Worm (Caenorhabditis elegans): Measurements from ENCODE around the gene C06E4.8.
A peak's percentile ranks its signal among the peaks of the same experiment; 100 is the strongest.
"Not testable (repeated sequence)": the region's sequence is repeated elsewhere in the genome, so short reads cannot be mapped to it uniquely, and the experiment has no call there.

The C06E4.8 gene

ce11 chrIV:7247243-7247642 is 38.4 kb downstream of the C06E4.8 start, which contains the start of gene D2024.1:
Gene D2024.1 (plus strand): TSS chrIV:7247543.
- not testable (repeated sequence) for TF ChIP-seq nfyb-1 (GFP tag; IDR thresholded peaks at IDR 0.05); die-1 (tag; optimal IDR thresholded peaks at IDR 0.05); ztf-22 (GFP tag; optimal IDR thresholded peaks at IDR 0.05)

- TF ChIP-seq Y56A3A.18 (GFP tag; IDR thresholded peaks at IDR 0.05) (no peak), F55B11.4 (tag; optimal IDR thresholded peaks at IDR 0.05; ENCODE audit: borderline replicate concordance, insufficient read depth) (no peak), egrh-3 (GFP tag; IDR thresholded peaks at IDR 0.05) (no peak), lin-40 (tag; optimal IDR thresholded peaks at IDR 0.05) (no peak), mel-28 (tag; optimal IDR thresholded peaks at IDR 0.05; ENCODE audit: borderline replicate concordance) (no peak), F39B2.1 (GFP tag; IDR thresholded peaks at IDR 0.05) (no peak), snpc-1.3 (tag; optimal IDR thresholded peaks at IDR 0.05; ENCODE audit: insufficient read depth) (no peak), F37B4.10 (GFP tag; IDR thresholded peaks at IDR 0.05) (no peak), F10E7.11 (tag; optimal IDR thresholded peaks at IDR 0.05) (no peak), let-526 (GFP tag; IDR thresholded peaks at IDR 0.05) (no peak), attf-3 (GFP tag; conservative IDR thresholded peaks at IDR 0.05) (no peak)
Observed at ce11 chrIV:7246553-7246952, 39.1 kb downstream of the C06E4.8 start, which contains the start of gene col-114. Gene col-114 (minus strand): TSS chrIV:7246653.

DNA sequence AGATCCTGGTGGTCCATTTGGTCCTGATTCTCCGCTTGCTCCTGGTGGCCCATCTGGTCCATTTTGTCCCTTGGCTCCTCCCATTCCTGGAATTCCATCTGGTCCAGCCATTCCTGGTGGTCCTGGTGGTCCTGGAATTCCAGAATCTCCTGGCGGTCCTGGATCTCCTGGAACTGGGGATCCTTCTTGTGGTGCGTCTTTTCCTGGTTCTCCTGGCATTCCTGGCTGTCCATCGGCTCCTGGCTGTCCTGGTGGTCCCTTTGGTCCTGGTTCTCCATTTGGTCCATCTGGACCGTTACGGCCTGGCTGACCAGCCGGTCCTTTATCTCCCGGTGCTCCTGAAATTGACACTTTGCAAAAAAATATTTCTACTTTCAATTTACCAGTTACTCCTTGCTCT is 40.1 kb downstream of the C06E4.8 start:
- TF ChIP-seq mxl-1 (tag; optimal IDR thresholded peaks at IDR 0.05) (no peak), egrh-3 (GFP tag; IDR thresholded peaks at IDR 0.05) (peak; percentile 44; the same call in 1 of the 2 replicates), zfh-2 (GFP tag; conservative IDR thresholded peaks at IDR 0.05) (peak; percentile 76)

- TF ChIP-seq ccch-3 (GFP tag; optimal IDR thresholded peaks at IDR 0.05) (no peak), madf-10 (tag; optimal IDR thresholded peaks at IDR 0.05) (no peak), nfyb-1 (GFP tag; IDR thresholded peaks at IDR 0.05) (no peak), ztf-3 (GFP tag; optimal IDR thresholded peaks at IDR 0.05) (no peak), T07F8.4 (tag; optimal IDR thresholded peaks at IDR 0.05) (no peak)
Observed at ce11 chrIV:7243913-7244312, 41.8 kb downstream of the C06E4.8 start, which contains the start of gene afmd-1. Gene afmd-1 (plus strand): TSS chrIV:7244228.

- TF ChIP-seq B0019.2 (GFP tag; conservative IDR thresholded peaks at IDR 0.05): no peak
- TF ChIP-seq aptf-2 (GFP tag; conservative IDR thresholded peaks at IDR 0.05): no peak
- no peak for TF ChIP-seq lag-1 (GFP tag; IDR thresholded peaks at IDR 0.05)
- TF ChIP-seq lir-1 (GFP tag; conservative IDR thresholded peaks at IDR 0.05): no peak
- TF ChIP-seq rec-8 (tag; optimal IDR thresholded peaks at IDR 0.05): no peak
- TF ChIP-seq ccch-3 (GFP tag; optimal IDR thresholded peaks at IDR 0.05): no peak
- no peak for TF ChIP-seq atf-7 (tag; optimal IDR thresholded peaks at IDR 0.05)
- TF ChIP-seq ztf-28 (GFP tag; IDR thresholded peaks at IDR 0.05): no peak
- no peak for TF ChIP-seq attf-3 (GFP tag; conservative IDR thresholded peaks at IDR 0.05)
- TF ChIP-seq egl-44 (GFP tag; IDR thresholded peaks at IDR 0.05): no peak
Observed at ce11 chrIV:7242220-7242789, 43.4 kb downstream of the C06E4.8 start, which contains the start of gene gstk-2. Gene gstk-2 (minus strand): TSS chrIV:7242270.

DNA sequence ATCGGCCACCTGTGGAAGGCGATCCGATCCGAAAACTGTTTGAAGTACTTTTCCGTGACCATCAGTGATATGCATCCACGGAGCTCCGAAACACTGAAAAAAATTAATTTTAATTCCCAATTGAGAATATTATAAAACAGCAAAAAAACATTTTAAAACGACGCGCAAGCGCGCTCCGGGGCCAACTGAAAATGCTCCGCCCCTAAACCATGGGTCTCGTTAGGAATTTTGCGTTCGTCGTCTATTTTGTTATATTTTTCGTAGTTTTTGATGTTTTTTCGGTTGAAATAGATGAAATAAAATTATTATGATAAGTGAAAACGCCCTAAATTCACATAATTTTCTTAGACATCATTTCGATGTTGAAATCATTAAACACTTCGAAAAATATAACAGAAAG is 45.1 kb downstream of the C06E4.8 start:
- TF ChIP-seq hsf-1 (GFP tag; IDR thresholded peaks at IDR 0.05) (peak; percentile 58; the same call in 1 of the 2 replicates), F52B5.7 (tag; optimal IDR thresholded peaks at IDR 0.05) (peak; percentile 59), ztf-26 (tag; optimal IDR thresholded peaks at IDR 0.05) (no peak), D2030.7 (GFP tag; IDR thresholded peaks at IDR 0.05) (no peak), F55B11.4 (tag; optimal IDR thresholded peaks at IDR 0.05; ENCODE audit: borderline replicate concordance, insufficient read depth) (no peak), pbrm-1 (GFP tag; IDR thresholded peaks at IDR 0.05) (no peak), ceh-27 (GFP tag; optimal IDR thresholded peaks at IDR 0.05) (no peak), tbx-9 (tag; optimal IDR thresholded peaks at IDR 0.05; ENCODE audit: borderline replicate concordance) (no peak), F33H1.4 (GFP tag; IDR thresholded peaks at IDR 0.05) (no peak), cebp-1 (GFP tag; IDR thresholded peaks at IDR 0.05) (no peak), cebp-1 (tag; optimal IDR thresholded peaks at IDR 0.05) (peak; percentile 27), madf-6 (GFP tag; IDR thresholded peaks at IDR 0.05) (peak; percentile 18; the same call in 1 of the 2 replicates), B0019.2 (GFP tag; conservative IDR thresholded peaks at IDR 0.05) (no peak), nhr-120 (GFP tag; IDR thresholded peaks at IDR 0.05) (no peak)

All from whole organism, young adult.